Fruit fly (Drosophila melanogaster) whole organism, prepupa: ENCODE data around the gene Nubp2.

Source experiments
- Blimp-1 ChIP-seq: fragments of 200-800 bp; sonication (Bioruptor generic); optimal IDR thresholded peaks from 3 replicates; lab custom pipeline; 2017; ENCODE audit warnings: missing biosample characterization, missing genetic modification characterization, mild to moderate bottlenecking, moderate library complexity, missing genetic modification reagents
- CG10631 ChIP-seq: fragments of 200-800 bp; sonication (Bioruptor generic); optimal IDR thresholded peaks from 2 replicates; lab custom pipeline; 2016; ENCODE audit warnings: missing biosample characterization, missing genetic modification characterization
- CG10669 ChIP-seq: fragments of 200-800 bp; sonication (Bioruptor generic); optimal IDR thresholded peaks from 3 replicates; lab custom pipeline; 2018; ENCODE audit warnings: missing biosample characterization, mild to moderate bottlenecking, missing genetic modification characterization, moderate library complexity
- CG11294 ChIP-seq: fragments of 200-800 bp; sonication (Bioruptor generic); IDR thresholded peaks from 2 replicates; pipeline ENCODE4 v1.3.6; 2022; ENCODE audit warnings: missing biosample characterization, missing genetic modification characterization
- CG11762 ChIP-seq: fragments of 200-800 bp; sonication (Bioruptor generic); optimal IDR thresholded peaks from 3 replicates; lab custom pipeline; 2016; ENCODE audit warnings: missing biosample characterization, missing genetic modification characterization; ENCODE audit not compliant: insufficient read depth
- CG11902 ChIP-seq: fragments of 200-800 bp; sonication (Bioruptor generic); optimal IDR thresholded peaks from 3 replicates; lab custom pipeline; 2016; ENCODE audit warnings: missing biosample characterization, missing genetic modification characterization
- CG15336 ChIP-seq: fragments of 200-800 bp; sonication (Bioruptor generic); IDR thresholded peaks from 2 replicates; pipeline ENCODE4 v1.3.6; 2022; ENCODE audit warnings: missing biosample characterization, missing genetic modification characterization
- CG1621 ChIP-seq: fragments of 200-800 bp; sonication (Bioruptor generic); optimal IDR thresholded peaks from 3 replicates; lab custom pipeline; 2018; ENCODE audit warnings: missing biosample characterization, mild to moderate bottlenecking, missing genetic modification characterization
- CG16779 ChIP-seq: fragments of 200-800 bp; sonication (Bioruptor generic); optimal IDR thresholded peaks from 3 replicates; lab custom pipeline; 2017; ENCODE audit warnings: missing biosample characterization, mild to moderate bottlenecking, missing genetic modification characterization
- CG3032 ChIP-seq: fragments of 200-800 bp; optimal IDR thresholded peaks from 2 replicates; lab custom pipeline; 2019; ENCODE audit warnings: missing biosample characterization, mild to moderate bottlenecking, missing genetic modification characterization, moderate library complexity
- CG31627 ChIP-seq: fragments of 200-800 bp; sonication (Bioruptor generic); optimal IDR thresholded peaks from 3 replicates; lab custom pipeline; 2016; ENCODE audit warnings: missing biosample characterization, missing genetic modification characterization
- CG34406 ChIP-seq: fragments of 200-800 bp; sonication (Bioruptor generic); optimal IDR thresholded peaks from 3 replicates; lab custom pipeline; 2016; ENCODE audit warnings: missing biosample characterization, missing genetic modification characterization
- CG3919 ChIP-seq: fragments of 200-800 bp; sonication (Bioruptor generic); optimal IDR thresholded peaks from 3 replicates; lab custom pipeline; 2016; ENCODE audit warnings: missing biosample characterization, missing genetic modification characterization
- CG4318 ChIP-seq: fragments of 200-800 bp; sonication (Bioruptor generic); optimal IDR thresholded peaks from 3 replicates; lab custom pipeline; 2017; ENCODE audit warnings: missing biosample characterization, mild to moderate bottlenecking, missing genetic modification characterization
- CG6276 ChIP-seq: fragments of 200-800 bp; sonication (Bioruptor generic); optimal IDR thresholded peaks from 2 replicates; lab custom pipeline; 2017; ENCODE audit warnings: missing biosample characterization, mild to moderate bottlenecking, missing genetic modification characterization
- CG6792 ChIP-seq: fragments of 200-800 bp; sonication (Bioruptor generic); optimal IDR thresholded peaks from 3 replicates; lab custom pipeline; 2016; ENCODE audit warnings: missing biosample characterization, missing genetic modification characterization
- CG6808 ChIP-seq: fragments of 200-800 bp; sonication (Bioruptor generic); optimal IDR thresholded peaks from 3 replicates; lab custom pipeline; 2017; ENCODE audit warnings: missing biosample characterization, missing genetic modification characterization, mild to moderate bottlenecking, moderate library complexity, missing genetic modification reagents
- CG6854 ChIP-seq: fragments of 200-800 bp; sonication (Bioruptor generic); optimal IDR thresholded peaks from 2 replicates; lab custom pipeline; 2017; ENCODE audit warnings: missing biosample characterization, mild to moderate bottlenecking, missing genetic modification characterization
- CG7368 ChIP-seq: fragments of 200-800 bp; sonication (Bioruptor generic); optimal IDR thresholded peaks from 3 replicates; lab custom pipeline; 2016; ENCODE audit warnings: missing biosample characterization, missing genetic modification characterization
- CG8119 ChIP-seq: fragments of 200-800 bp; sonication (Bioruptor generic); IDR thresholded peaks from 3 replicates; pipeline ENCODE4 v1.3.6; 2022; ENCODE audit warnings: missing biosample characterization, missing genetic modification characterization
- CG8319 ChIP-seq: fragments of 200-800 bp; sonication (Bioruptor generic); optimal IDR thresholded peaks from 3 replicates; lab custom pipeline; 2016; ENCODE audit warnings: missing biosample characterization, missing genetic modification characterization
- CG8632 ChIP-seq: fragments of 200-800 bp; sonication (Bioruptor generic); optimal IDR thresholded peaks from 3 replicates; lab custom pipeline; 2016; ENCODE audit warnings: missing biosample characterization, missing genetic modification characterization
- CG9139 ChIP-seq: fragments of 200-800 bp; sonication (Bioruptor generic); optimal IDR thresholded peaks from 3 replicates; lab custom pipeline; 2017; ENCODE audit warnings: missing biosample characterization, mild to moderate bottlenecking, missing genetic modification characterization
- Eip75B ChIP-seq: fragments of 200-800 bp; sonication (Bioruptor generic); optimal IDR thresholded peaks from 3 replicates; lab custom pipeline; 2016; ENCODE audit warnings: missing biosample characterization, missing genetic modification characterization
- Eip78C ChIP-seq: fragments of 200-800 bp; sonication (Bioruptor generic); peaks from one replicate; lab custom pipeline; 2016; ENCODE audit warnings: missing biosample characterization, missing genetic modification characterization
- Eip93F ChIP-seq: fragments of 200-800 bp; sonication (Bioruptor generic); optimal IDR thresholded peaks from 2 replicates; lab custom pipeline; 2016; ENCODE audit warnings: missing biosample characterization, mild to moderate bottlenecking, missing genetic modification characterization
- Gug ChIP-seq: fragments of 200-800 bp; sonication (Bioruptor generic); IDR thresholded peaks from 2 replicates; pipeline ENCODE4 v1.3.6; 2022; ENCODE audit warnings: missing biosample characterization, missing genetic modification characterization
- Hr38 ChIP-seq: sonication (Bioruptor generic); optimal IDR thresholded peaks from 2 replicates; lab custom pipeline; 2016; ENCODE audit warnings: missing biosample characterization, missing genetic modification characterization
- Hr39 ChIP-seq: fragments of 200-800 bp; sonication (Bioruptor generic); optimal IDR thresholded peaks from 2 replicates; lab custom pipeline; 2016; ENCODE audit warnings: missing biosample characterization, missing genetic modification characterization
- Hr4 ChIP-seq: fragments of 200-800 bp; sonication (Bioruptor generic); optimal IDR thresholded peaks from 3 replicates; lab custom pipeline; 2016; ENCODE audit warnings: missing biosample characterization, missing genetic modification characterization
- Lpt ChIP-seq: fragments of 200-800 bp; sonication (Bioruptor generic); optimal IDR thresholded peaks from 3 replicates; lab custom pipeline; 2016; ENCODE audit warnings: missing biosample characterization, missing genetic modification characterization
- Met ChIP-seq: fragments of 200-800 bp; sonication (Bioruptor generic); optimal IDR thresholded peaks from 3 replicates; lab custom pipeline; 2016; ENCODE audit warnings: missing biosample characterization, missing genetic modification characterization
- OdsH ChIP-seq: fragments of 200-800 bp; sonication (Bioruptor generic); optimal IDR thresholded peaks from 3 replicates; lab custom pipeline; 2016; ENCODE audit warnings: missing biosample characterization, missing genetic modification characterization
- Sox15 ChIP-seq: fragments of 200-800 bp; sonication (Bioruptor generic); optimal IDR thresholded peaks from 3 replicates; lab custom pipeline; 2016; ENCODE audit warnings: missing biosample characterization, missing genetic modification characterization
- acj6 ChIP-seq: fragments of 200-800 bp; sonication (Bioruptor generic); optimal IDR thresholded peaks from 3 replicates; lab custom pipeline; 2016; ENCODE audit warnings: missing biosample characterization, missing genetic modification characterization
- dac ChIP-seq: fragments of 200-800 bp; sonication (Bioruptor generic); optimal IDR thresholded peaks from 2 replicates; lab custom pipeline; 2017; ENCODE audit warnings: missing biosample characterization, mild to moderate bottlenecking, missing genetic modification characterization
- eg ChIP-seq: fragments of 200-800 bp; sonication (Bioruptor generic); IDR thresholded peaks from 3 replicates; pipeline ENCODE4 v1.3.6; 2022; ENCODE audit warnings: missing biosample characterization, missing genetic modification characterization
- esn ChIP-seq: fragments of 200-800 bp; sonication (Bioruptor generic); optimal IDR thresholded peaks from 2 replicates; lab custom pipeline; 2016; ENCODE audit warnings: missing biosample characterization, mild to moderate bottlenecking, missing genetic modification characterization, moderate library complexity
- fd85E ChIP-seq: fragments of 200-800 bp; sonication (Bioruptor generic); optimal IDR thresholded peaks from 3 replicates; lab custom pipeline; 2016; ENCODE audit warnings: missing biosample characterization, missing genetic modification characterization
- lz ChIP-seq: fragments of 200-800 bp; sonication (Bioruptor generic); optimal IDR thresholded peaks from 3 replicates; lab custom pipeline; 2016; ENCODE audit warnings: missing biosample characterization, missing genetic modification characterization
- net ChIP-seq: fragments of 200-800 bp; sonication (Bioruptor generic); optimal IDR thresholded peaks from 3 replicates; lab custom pipeline; 2016; ENCODE audit warnings: missing biosample characterization, missing genetic modification characterization
- salr ChIP-seq, 2 experiments: fragments of 200-800 bp; sonication (Bioruptor generic); optimal IDR thresholded peaks; 3 replicates each; lab custom pipeline; 2016 to 2018; ENCODE audit warnings: missing biosample characterization in 2 of 2, missing genetic modification characterization in 2 of 2, mild to moderate bottlenecking in 1 of 2
- spab ChIP-seq: fragments of 200-800 bp; sonication (Bioruptor generic); optimal IDR thresholded peaks from 2 replicates; lab custom pipeline; 2017; ENCODE audit warnings: missing biosample characterization, mild to moderate bottlenecking, missing genetic modification characterization, missing genetic modification reagents
- ss ChIP-seq, 2 experiments: fragments of 200-800 bp; sonication (Bioruptor generic); optimal IDR thresholded peaks; 2 replicates in 1 of 2; 3 replicates in 1 of 2; lab custom pipeline; 2017 to 2018; ENCODE audit warnings: mild to moderate bottlenecking in 2 of 2, missing biosample characterization in 2 of 2, missing genetic modification characterization in 2 of 2, moderate library complexity in 1 of 2
- svp ChIP-seq: fragments of 200-800 bp; sonication (Bioruptor generic); peaks from one replicate; lab custom pipeline; 2016; ENCODE audit warnings: missing biosample characterization, missing genetic modification characterization
- topi ChIP-seq: fragments of 200-800 bp; sonication (Bioruptor generic); optimal IDR thresholded peaks from 3 replicates; lab custom pipeline; 2016; ENCODE audit warnings: missing biosample characterization, missing genetic modification characterization
- vri ChIP-seq: fragments of 200-800 bp; sonication (Bioruptor generic); optimal IDR thresholded peaks from 3 replicates; lab custom pipeline; 2016; ENCODE audit warnings: missing biosample characterization, mild to moderate bottlenecking, missing genetic modification characterization

Gene Nubp2

DNA sequence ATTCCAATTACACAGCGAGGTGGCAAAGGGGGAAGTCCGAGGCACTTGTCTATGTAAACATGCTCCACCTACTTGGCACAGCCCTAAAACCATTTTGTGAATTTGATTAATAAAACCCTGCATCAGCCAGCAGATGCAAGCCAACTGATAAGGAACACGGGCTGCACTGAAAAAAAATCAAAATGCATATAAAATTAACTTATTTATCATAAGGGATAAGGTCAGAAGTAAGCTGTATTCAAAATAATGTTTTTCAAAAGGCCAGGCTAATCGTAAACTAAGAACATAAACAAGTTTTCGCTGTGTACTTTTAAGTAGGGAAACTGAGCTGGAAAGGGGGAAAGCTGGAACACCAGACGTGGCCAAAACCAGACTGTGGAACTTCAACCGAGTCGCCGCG is 25.5 kb downstream of the Nubp2 start (continued):
- TF ChIP-seq Met (GFP tag; lab: Kevin White, UChicago) (peak; percentile 63), net (GFP tag; lab: Kevin White, UChicago) (peak; percentile 52), CG31627 (peak; percentile 57), eg (no peak), Blimp-1 (GFP tag; lab: Kevin White, UChicago) (no peak), CG6276 (GFP tag; lab: Kevin White, UChicago) (peak; percentile 27), spab (GFP tag; lab: Kevin White, UChicago) (peak; percentile 50), CG8632 (peak; percentile 25), lz (peak; percentile 52), CG11902 (GFP tag; lab: Kevin White, UChicago) (peak; percentile 20), dac (GFP tag; lab: Kevin White, UChicago) (peak; percentile 20), CG6808 (GFP tag; lab: Kevin White, UChicago) (peak; percentile 64), CG11294 (GFP tag; lab: Robert Waterston, UW) (no peak), CG1621 (tag; lab: Kevin White, UChicago) (peak; percentile 51), CG16779 (tag; lab: Kevin White, UChicago) (no peak), CG4318 (GFP tag; lab: Kevin White, UChicago) (peak; percentile 43), ss (GFP tag; optimal IDR thresholded peaks at IDR 0.05; lab: Kevin White, UChicago) (peak; percentile 15 to 39), acj6 (GFP tag; lab: Kevin White, UChicago) (peak; percentile 69), topi (peak; percentile 68), esn (GFP tag; lab: Kevin White, UChicago) (peak; percentile 67), Eip75B (peak; percentile 73), Sox15 (GFP tag; lab: Kevin White, UChicago) (no peak), fd85E (GFP tag; lab: Kevin White, UChicago) (no peak), Hr39 (peak; percentile 53), CG9139 (GFP tag; lab: Kevin White, UChicago) (peak; percentile 27), Gug (GFP tag; lab: Robert Waterston, UW) (peak; percentile 28; the same call in 1 of the 2 replicates), Hr38 (GFP tag; lab: Kevin White, UChicago) (no peak), CG34406 (peak; percentile 51), CG10669 (GFP tag; lab: Kevin White, UChicago) (peak; percentile 67), Lpt (GFP tag; lab: Kevin White, UChicago) (peak; percentile 52), CG6854 (GFP tag; lab: Kevin White, UChicago) (no peak), Eip93F (GFP tag; lab: Kevin White, UChicago) (no peak)

DNA sequence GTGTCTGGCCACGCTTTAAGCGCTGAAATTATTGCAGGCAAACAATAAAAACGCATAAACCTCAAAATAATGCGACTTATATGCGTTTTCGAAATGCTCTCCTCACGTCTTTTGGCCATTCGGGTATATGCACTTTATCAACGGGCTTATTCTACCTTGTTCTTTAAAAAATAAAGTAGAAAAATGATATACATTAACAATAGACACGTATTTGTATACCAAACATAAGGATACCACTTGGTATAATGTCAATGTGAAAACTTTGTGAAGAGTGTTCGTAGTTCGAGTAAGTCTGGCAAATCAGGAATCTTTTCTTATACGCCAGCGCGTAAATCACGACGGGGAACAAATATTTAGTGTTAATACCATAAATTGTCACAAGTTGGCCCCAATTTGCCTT is 30.0 kb downstream of the Nubp2 start:
- TF ChIP-seq Lpt (GFP tag; lab: Kevin White, UChicago) (peak; percentile 9), Eip75B (peak; percentile 76), CG16779 (tag; lab: Kevin White, UChicago) (no peak), CG3032 (tag; lab: Kevin White, UChicago) (peak; percentile 78), OdsH (GFP tag; lab: Kevin White, UChicago) (peak; percentile 78), Hr38 (GFP tag; lab: Kevin White, UChicago) (no peak), CG31627 (peak; percentile 91), Gug (GFP tag; lab: Robert Waterston, UW) (no peak), Hr39 (peak; percentile 91), salr (GFP tag; optimal IDR thresholded peaks at IDR 0.05; lab: Kevin White, UChicago) (peak; percentile 29 to 57), CG6792 (peak; percentile 82), CG7368 (GFP tag; lab: Kevin White, UChicago) (peak; percentile 63), Sox15 (GFP tag; lab: Kevin White, UChicago) (peak; percentile 80), CG8119 (GFP tag; lab: Robert Waterston, UW) (no peak), CG6276 (GFP tag; lab: Kevin White, UChicago) (no peak), CG6854 (GFP tag; lab: Kevin White, UChicago) (peak; percentile 49), Eip78C (GFP tag; lab: Kevin White, UChicago) (peak; percentile 94), CG1621 (tag; lab: Kevin White, UChicago) (peak; percentile 70), Eip93F (GFP tag; lab: Kevin White, UChicago) (peak; percentile 14), CG34406 (peak; percentile 83), CG8319 (peak; percentile 73), fd85E (GFP tag; lab: Kevin White, UChicago) (no peak), lz (peak; percentile 90), CG6808 (GFP tag; lab: Kevin White, UChicago) (peak; percentile 57), acj6 (GFP tag; lab: Kevin White, UChicago) (peak; percentile 79), CG10669 (GFP tag; lab: Kevin White, UChicago) (peak; percentile 77), CG8632 (peak; percentile 82), CG15336 (peak; percentile 30; the same call in 1 of the 2 replicates), CG10631 (GFP tag; lab: Kevin White, UChicago) (peak; percentile 59), CG3919 (GFP tag; lab: Kevin White, UChicago) (peak; percentile 83), svp (peak; percentile 92), Hr4 (peak; percentile 32), dac (GFP tag; lab: Kevin White, UChicago) (no peak), CG11902 (GFP tag; lab: Kevin White, UChicago) (peak; percentile 77), vri (GFP tag; lab: Kevin White, UChicago) (peak; percentile 69), CG11762 (peak; percentile 56)
